Worm (Caenorhabditis elegans): ENCODE measurements around the gene K06H7.2.

K06H7.2 gene

ce11 chrIII:8093079-8093623, at the start of gene K06H7.2:
Gene K06H7.2 (plus strand): TSS chrIII:8093573.
- no peak for TF ChIP-seq aly-1 (tag; optimal IDR thresholded peaks at IDR 0.05)
- TF ChIP-seq F13C5.2 (tag; optimal IDR thresholded peaks at IDR 0.05), result no peak
- TF ChIP-seq hmbx-1 (tag; optimal IDR thresholded peaks at IDR 0.05), result no peak
- no peak for TF ChIP-seq flt-1 (GFP tag; IDR thresholded peaks at IDR 0.05)
- no peak for TF ChIP-seq tbx-37 (GFP tag; conservative IDR thresholded peaks at IDR 0.05)
- no peak for TF ChIP-seq B0310.2 (tag; optimal IDR thresholded peaks at IDR 0.05)
- no peak for TF ChIP-seq ceh-13 (GFP tag; optimal IDR thresholded peaks at IDR 0.05)
- no peak for TF ChIP-seq tra-4 (tag; optimal IDR thresholded peaks at IDR 0.05)
- TF ChIP-seq scrt-1 (GFP tag; IDR thresholded peaks at IDR 0.05), result no peak
- TF ChIP-seq ama-1 (optimal IDR thresholded peaks at IDR 0.05), result no peak
- TF ChIP-seq pes-1 (GFP tag; IDR thresholded peaks at IDR 0.05), result no peak
- no peak for TF ChIP-seq tbx-11 (GFP tag; IDR thresholded peaks at IDR 0.05)
- TF ChIP-seq ceh-36 (tag; optimal IDR thresholded peaks at IDR 0.05), result no peak
- TF ChIP-seq sea-1 (GFP tag; conservative IDR thresholded peaks at IDR 0.05), result no peak
- no peak for TF ChIP-seq hnd-1 (tag; optimal IDR thresholded peaks at IDR 0.05)

ce11 chrIII:8043784-8044183, 49.6 kb upstream of the K06H7.2 start:
- peak; percentile 98 for TF ChIP-seq hnd-1 (tag; optimal IDR thresholded peaks at IDR 0.05)
- TF ChIP-seq pes-1 (GFP tag; IDR thresholded peaks at IDR 0.05), result peak; percentile 99
- TF ChIP-seq F13C5.2 (tag; optimal IDR thresholded peaks at IDR 0.05), result peak; percentile 100
- TF ChIP-seq hmg-4 (GFP tag; optimal IDR thresholded peaks at IDR 0.05), result peak; percentile 100
- TF ChIP-seq tra-4 (tag; optimal IDR thresholded peaks at IDR 0.05), result peak; percentile 99
- TF ChIP-seq aly-1 (tag; optimal IDR thresholded peaks at IDR 0.05), result peak; percentile 96
- peak; percentile 100 for TF ChIP-seq ceh-13 (GFP tag; optimal IDR thresholded peaks at IDR 0.05)
- TF ChIP-seq ceh-36 (tag; optimal IDR thresholded peaks at IDR 0.05), result peak; percentile 97
- TF ChIP-seq flt-1 (GFP tag; IDR thresholded peaks at IDR 0.05), result peak; percentile 98
- peak; percentile 100 for TF ChIP-seq tbx-37 (GFP tag; conservative IDR thresholded peaks at IDR 0.05)
- peak; percentile 95 for TF ChIP-seq hmbx-1 (tag; optimal IDR thresholded peaks at IDR 0.05)
- TF ChIP-seq B0310.2 (tag; optimal IDR thresholded peaks at IDR 0.05), result peak; percentile 100
- peak; percentile 100 for TF ChIP-seq scrt-1 (GFP tag; IDR thresholded peaks at IDR 0.05)
- TF ChIP-seq ets-7 (tag; optimal IDR thresholded peaks at IDR 0.05), result peak; percentile 99
- peak; percentile 100 for TF ChIP-seq sea-1 (GFP tag; conservative IDR thresholded peaks at IDR 0.05)
- TF ChIP-seq tbx-11 (GFP tag; IDR thresholded peaks at IDR 0.05), result peak; percentile 100
- no peak for TF ChIP-seq ama-1 (optimal IDR thresholded peaks at IDR 0.05)

- TF ChIP-seq F13C5.2 (tag; optimal IDR thresholded peaks at IDR 0.05), result no peak
- no peak for TF ChIP-seq hmbx-1 (tag; optimal IDR thresholded peaks at IDR 0.05)
- TF ChIP-seq hmg-4 (GFP tag; optimal IDR thresholded peaks at IDR 0.05), result no peak
- no peak for TF ChIP-seq ama-1 (optimal IDR thresholded peaks at IDR 0.05)
- TF ChIP-seq scrt-1 (GFP tag; IDR thresholded peaks at IDR 0.05), result no peak
- TF ChIP-seq tra-4 (tag; optimal IDR thresholded peaks at IDR 0.05), result no peak
- no peak for TF ChIP-seq flt-1 (GFP tag; IDR thresholded peaks at IDR 0.05)
- TF ChIP-seq sea-1 (GFP tag; conservative IDR thresholded peaks at IDR 0.05), result no peak
- no peak for TF ChIP-seq pes-1 (GFP tag; IDR thresholded peaks at IDR 0.05)
- TF ChIP-seq ets-7 (tag; optimal IDR thresholded peaks at IDR 0.05), result no peak
- no peak for TF ChIP-seq B0310.2 (tag; optimal IDR thresholded peaks at IDR 0.05)
- no peak for TF ChIP-seq hnd-1 (tag; optimal IDR thresholded peaks at IDR 0.05)
- no peak for TF ChIP-seq tbx-11 (GFP tag; IDR thresholded peaks at IDR 0.05)
- no peak for TF ChIP-seq ceh-36 (tag; optimal IDR thresholded peaks at IDR 0.05)
- no peak for TF ChIP-seq aly-1 (tag; optimal IDR thresholded peaks at IDR 0.05)
- TF ChIP-seq ceh-13 (GFP tag; optimal IDR thresholded peaks at IDR 0.05), result no peak
- no peak for TF ChIP-seq tbx-37 (GFP tag; conservative IDR thresholded peaks at IDR 0.05)
Observed at ce11 chrIII:8044187-8044586, 49.2 kb upstream of the K06H7.2 start, which contains the start of gene K12H4.5. Gene K12H4.5 (plus strand): TSS chrIII:8044487.

ce11 chrIII:8044717-8045116, 48.7 kb upstream of the K06H7.2 start, which contains the start of gene spcs-3:
Gene spcs-3 (plus strand): TSS chrIII:8045017.
- TF ChIP-seq flt-1 (GFP tag; IDR thresholded peaks at IDR 0.05) (no peak), aly-1 (tag; optimal IDR thresholded peaks at IDR 0.05) (no peak), hmg-4 (GFP tag; optimal IDR thresholded peaks at IDR 0.05) (no peak), tra-4 (tag; optimal IDR thresholded peaks at IDR 0.05) (no peak), F13C5.2 (tag; optimal IDR thresholded peaks at IDR 0.05) (no peak), B0310.2 (tag; optimal IDR thresholded peaks at IDR 0.05) (no peak), scrt-1 (GFP tag; IDR thresholded peaks at IDR 0.05) (no peak), hnd-1 (tag; optimal IDR thresholded peaks at IDR 0.05) (no peak), hmbx-1 (tag; optimal IDR thresholded peaks at IDR 0.05) (no peak), tbx-37 (GFP tag; conservative IDR thresholded peaks at IDR 0.05) (no peak), ets-7 (tag; optimal IDR thresholded peaks at IDR 0.05) (no peak), ceh-36 (tag; optimal IDR thresholded peaks at IDR 0.05) (no peak), ceh-13 (GFP tag; optimal IDR thresholded peaks at IDR 0.05) (no peak), ama-1 (optimal IDR thresholded peaks at IDR 0.05) (no peak)

ce11 chrIII:8045734-8046133, 47.6 kb upstream of the K06H7.2 start, which contains the start of gene K12H4.3:
Gene K12H4.3 (plus strand): TSS chrIII:8046034.
- TF ChIP-seq hmbx-1 (tag; optimal IDR thresholded peaks at IDR 0.05), result no peak
- TF ChIP-seq tbx-37 (GFP tag; conservative IDR thresholded peaks at IDR 0.05), result no peak
- no peak for TF ChIP-seq scrt-1 (GFP tag; IDR thresholded peaks at IDR 0.05)
- no peak for TF ChIP-seq F13C5.2 (tag; optimal IDR thresholded peaks at IDR 0.05)
- TF ChIP-seq sea-1 (GFP tag; conservative IDR thresholded peaks at IDR 0.05), result no peak

- no peak for TF ChIP-seq tra-4 (tag; optimal IDR thresholded peaks at IDR 0.05)
- TF ChIP-seq tbx-11 (GFP tag; IDR thresholded peaks at IDR 0.05), result no peak
- TF ChIP-seq ama-1 (optimal IDR thresholded peaks at IDR 0.05), result no peak
- no peak for TF ChIP-seq ets-7 (tag; optimal IDR thresholded peaks at IDR 0.05)
- no peak for TF ChIP-seq flt-1 (GFP tag; IDR thresholded peaks at IDR 0.05)
- no peak for TF ChIP-seq hmbx-1 (tag; optimal IDR thresholded peaks at IDR 0.05)
- TF ChIP-seq F13C5.2 (tag; optimal IDR thresholded peaks at IDR 0.05), result no peak
- no peak for TF ChIP-seq aly-1 (tag; optimal IDR thresholded peaks at IDR 0.05)
Observed at ce11 chrIII:8047412-8047811, 46.0 kb upstream of the K06H7.2 start, which contains the start of gene K12H4.2. Gene K12H4.2 (plus strand): TSS chrIII:8047712.

- TF ChIP-seq F13C5.2 (tag; optimal IDR thresholded peaks at IDR 0.05), result no peak
- TF ChIP-seq scrt-1 (GFP tag; IDR thresholded peaks at IDR 0.05), result no peak
- no peak for TF ChIP-seq tra-4 (tag; optimal IDR thresholded peaks at IDR 0.05)
- no peak for TF ChIP-seq aly-1 (tag; optimal IDR thresholded peaks at IDR 0.05)
- no peak for TF ChIP-seq ceh-13 (GFP tag; optimal IDR thresholded peaks at IDR 0.05)
- TF ChIP-seq hnd-1 (tag; optimal IDR thresholded peaks at IDR 0.05), result no peak
- TF ChIP-seq tbx-37 (GFP tag; conservative IDR thresholded peaks at IDR 0.05), result no peak
- TF ChIP-seq ets-7 (tag; optimal IDR thresholded peaks at IDR 0.05), result no peak
- no peak for TF ChIP-seq tbx-11 (GFP tag; IDR thresholded peaks at IDR 0.05)
- TF ChIP-seq sea-1 (GFP tag; conservative IDR thresholded peaks at IDR 0.05), result no peak
- no peak for TF ChIP-seq hmbx-1 (tag; optimal IDR thresholded peaks at IDR 0.05)
- no peak for TF ChIP-seq ama-1 (optimal IDR thresholded peaks at IDR 0.05)
- no peak for TF ChIP-seq flt-1 (GFP tag; IDR thresholded peaks at IDR 0.05)
- no peak for TF ChIP-seq pes-1 (GFP tag; IDR thresholded peaks at IDR 0.05)
- TF ChIP-seq B0310.2 (tag; optimal IDR thresholded peaks at IDR 0.05), result no peak
- no peak for TF ChIP-seq ceh-36 (tag; optimal IDR thresholded peaks at IDR 0.05)
- TF ChIP-seq hmg-4 (GFP tag; optimal IDR thresholded peaks at IDR 0.05), result no peak
Observed at ce11 chrIII:8050944-8051343, 42.4 kb upstream of the K06H7.2 start, which contains the start of gene K12H4.7. Gene K12H4.7 (minus strand): TSS chrIII:8051081.
